Worm (Caenorhabditis elegans): ENCODE data around the gene rpl-9.

- no peak for TF ChIP-seq ztf-29 (GFP tag; IDR thresholded peaks at IDR 0.05)
- TF ChIP-seq T22C8.4 (GFP tag; IDR thresholded peaks at IDR 0.05): no peak
- no peak for TF ChIP-seq tab-1 (GFP tag; IDR thresholded peaks at IDR 0.05)
- TF ChIP-seq med-1 (GFP tag; optimal IDR thresholded peaks at IDR 0.05; ENCODE audit: insufficient read depth): no peak
- no peak for TF ChIP-seq klf-2 (GFP tag; conservative IDR thresholded peaks at IDR 0.05)
- TF ChIP-seq flt-1 (GFP tag; IDR thresholded peaks at IDR 0.05): no peak
- TF ChIP-seq ztf-23 (GFP tag; IDR thresholded peaks at IDR 0.05): no peak
- no peak for TF ChIP-seq cog-1 (tag; optimal IDR thresholded peaks at IDR 0.05)
Measured at ce11 chrIII:7559869-7560268, 12.8 kb downstream of the rpl-9 start.
